Worm (Caenorhabditis elegans): ENCODE data around the gene ckb-3.

DNA sequence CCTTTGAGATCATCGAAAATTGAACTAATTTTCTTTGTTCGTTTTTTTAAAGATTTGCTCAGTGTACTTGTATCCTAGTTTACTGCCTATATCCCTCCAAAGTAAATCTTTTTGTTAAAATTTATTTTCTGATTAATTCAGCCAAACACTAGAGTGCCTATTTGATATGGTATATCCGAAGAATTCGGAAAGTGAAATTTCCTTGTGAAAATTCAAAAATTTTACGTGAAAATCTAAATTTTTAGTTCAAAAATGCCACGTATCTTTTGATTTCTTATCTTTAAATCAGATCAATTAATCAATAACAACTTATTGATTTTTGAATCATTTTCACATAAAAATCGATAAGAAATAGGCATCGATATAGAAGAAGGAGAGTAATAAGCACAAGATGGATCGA is 27.8 kb downstream of the ckb-3 start, which contains the start of gene R07E5.6:
- TF ChIP-seq flt-1 (GFP tag; IDR thresholded peaks at IDR 0.05) (no peak), ztf-29 (GFP tag; IDR thresholded peaks at IDR 0.05) (no peak), med-1 (GFP tag; optimal IDR thresholded peaks at IDR 0.05; ENCODE audit: insufficient read depth) (no peak), T22C8.4 (GFP tag; IDR thresholded peaks at IDR 0.05) (no peak), cog-1 (tag; optimal IDR thresholded peaks at IDR 0.05) (no peak), ref-1 (GFP tag; conservative IDR thresholded peaks at IDR 0.05) (no peak), ztf-23 (GFP tag; IDR thresholded peaks at IDR 0.05) (no peak), tab-1 (GFP tag; IDR thresholded peaks at IDR 0.05) (no peak)
